Worm (Caenorhabditis elegans) whole organism, L4/young adult: Measurements from ENCODE around the gene srw-120.

ENCODE experiments used
- dao-5 ChIP-seq: sonication (generic microtip); optimal IDR thresholded peaks from 2 replicates; lab custom pipeline; 2016; ENCODE audit warnings: missing genotype, missing genetic modification characterization, moderate library complexity, missing compliant biosample characterization
- him-1 ChIP-seq: sonication (generic microtip); optimal IDR thresholded peaks from 2 replicates; lab custom pipeline; 2016; ENCODE audit warnings: missing genotype, missing genetic modification reagents, missing genetic modification characterization, missing compliant biosample characterization

DNA sequence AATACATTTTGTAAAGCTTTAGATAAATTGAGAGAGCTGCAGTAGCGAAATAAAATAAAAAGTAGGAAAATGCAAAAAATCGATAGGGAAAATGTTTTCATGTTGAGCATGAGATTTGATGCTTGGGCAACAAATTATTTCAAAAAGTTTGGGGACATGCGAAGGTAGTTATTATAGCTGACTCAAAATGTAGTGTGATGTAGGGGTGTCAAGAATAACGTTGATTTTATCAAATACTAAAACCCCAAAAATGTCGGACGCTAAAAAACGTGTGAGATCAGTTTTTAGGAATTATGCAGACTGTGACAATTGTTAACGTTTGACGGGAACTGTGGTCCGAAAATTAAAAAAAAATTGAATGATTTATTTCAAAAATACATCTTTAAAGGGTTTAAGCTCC lies 25.3 kb upstream of the srw-120 start, which contains the start of gene irld-12:
- TF ChIP-seq dao-5 (tag; lab: Kevin White, UChicago), result no peak
- TF ChIP-seq him-1, result no peak
